Worm (Caenorhabditis elegans) whole organism, late embryonic: ENCODE data around the gene fbxa-174.

ENCODE experiments used
- ceh-31 ChIP-seq: sonication (generic microtip); optimal IDR thresholded peaks from 2 replicates; lab custom pipeline; 2016; ENCODE audit warnings: missing genetic modification characterization, missing compliant biosample characterization
- che-1 ChIP-seq: sonication (generic microtip); optimal IDR thresholded peaks from 2 replicates; lab custom pipeline; 2016; ENCODE audit warnings: mild to moderate bottlenecking, missing genetic modification characterization, missing compliant biosample characterization
- hlh-13 ChIP-seq: fragments of 200-800 bp; sonication (Bioruptor generic); optimal IDR thresholded peaks from 2 replicates; lab custom pipeline; 2018; ENCODE audit warnings: mild to moderate bottlenecking, missing genetic modification characterization, missing compliant biosample characterization
- hlh-15 ChIP-seq: sonication (generic microtip); optimal IDR thresholded peaks from 2 replicates; lab custom pipeline; 2016; ENCODE audit warnings: missing genetic modification characterization, missing compliant biosample characterization
- syd-9 ChIP-seq: sonication (generic microtip); optimal IDR thresholded peaks from 2 replicates; lab custom pipeline; 2016; ENCODE audit warnings: mild to moderate bottlenecking, missing genetic modification characterization, moderate library complexity, missing compliant biosample characterization

- TF ChIP-seq ceh-31 (no peak), syd-9 (tag; lab: Kevin White, UChicago) (no peak), che-1 (tag; lab: Kevin White, UChicago) (no peak), hlh-15 (tag; lab: Kevin White, UChicago) (no peak), hlh-13 (GFP tag; lab: Kevin White, UChicago) (no peak)
Observed at ce11 chrV:17530486-17530885, 27.8 kb downstream of the fbxa-174 start, which contains the start of gene C18D4.12.
